Fruit fly (Drosophila melanogaster) whole organism, embryonic: ENCODE measurements around the gene Sfp79B.

Experiments
- B-H1 ChIP-seq: fragments of 200-800 bp; sonication (Bioruptor generic); IDR thresholded peaks from 3 replicates; pipeline ENCODE4 v1.3.6; 2022; ENCODE audit warnings: missing biosample characterization, missing genetic modification characterization
- Bteb2 ChIP-seq: fragments of 200-800 bp; sonication (Bioruptor generic); optimal IDR thresholded peaks from 2 replicates; lab custom pipeline; 2016; ENCODE audit warnings: missing biosample characterization, missing genetic modification characterization
- CG10565 ChIP-seq: fragments of 200-800 bp; sonication (Bioruptor generic); optimal IDR thresholded peaks from 3 replicates; lab custom pipeline; 2016; ENCODE audit warnings: missing biosample characterization, mild to moderate bottlenecking, missing genetic modification characterization
- CG11695 ChIP-seq: fragments of 200-800 bp; sonication (Bioruptor generic); IDR thresholded peaks from 3 replicates; pipeline ENCODE4 v1.3.6; 2022; ENCODE audit warnings: missing biosample characterization, missing genetic modification characterization
- CG11696 ChIP-seq: fragments of 200-800 bp; sonication (Bioruptor generic); IDR thresholded peaks from 2 replicates; pipeline ENCODE4 v1.3.6; 2022; ENCODE audit warnings: missing biosample characterization, missing genetic modification characterization
- CG13296 ChIP-seq: fragments of 200-800 bp; sonication (Bioruptor generic); optimal IDR thresholded peaks from 3 replicates; lab custom pipeline; 2018; ENCODE audit warnings: missing biosample characterization, mild to moderate bottlenecking, missing genetic modification characterization
- CG13424 ChIP-seq: fragments of 200-800 bp; sonication (Bioruptor generic); optimal IDR thresholded peaks from 2 replicates; lab custom pipeline; 2019; ENCODE audit warnings: missing biosample characterization, mild to moderate bottlenecking, missing genetic modification characterization, moderate library complexity
- CG14710 ChIP-seq: fragments of 200-800 bp; sonication (Bioruptor generic); optimal IDR thresholded peaks from 3 replicates; lab custom pipeline; 2019; ENCODE audit warnings: missing biosample characterization, mild to moderate bottlenecking, missing genetic modification characterization, moderate library complexity
- CG1603 ChIP-seq: fragments of 200-800 bp; sonication (Bioruptor generic); optimal IDR thresholded peaks from 2 replicates; lab custom pipeline; 2019; ENCODE audit warnings: missing biosample characterization, mild to moderate bottlenecking, missing genetic modification characterization, moderate library complexity
- CG1647 ChIP-seq: fragments of 200-800 bp; sonication (Bioruptor generic); optimal IDR thresholded peaks from 3 replicates; lab custom pipeline; 2016; ENCODE audit warnings: missing biosample characterization, missing genetic modification characterization
- CG17802 ChIP-seq: fragments of 200-800 bp; sonication (Bioruptor generic); optimal IDR thresholded peaks from 2 replicates; lab custom pipeline; 2018; ENCODE audit warnings: missing biosample characterization, mild to moderate bottlenecking, missing genetic modification characterization, moderate library complexity
- CG32532 ChIP-seq: fragments of 200-800 bp; sonication (Bioruptor generic); IDR thresholded peaks from 2 replicates; pipeline ENCODE4 v1.3.6; 2022; ENCODE audit warnings: missing biosample characterization, missing genetic modification characterization
- CG33557 ChIP-seq: fragments of 200-800 bp; sonication (Bioruptor generic); optimal IDR thresholded peaks from 2 replicates; lab custom pipeline; 2019; ENCODE audit warnings: missing biosample characterization, mild to moderate bottlenecking, missing genetic modification characterization, moderate library complexity
- CG4424 ChIP-seq: fragments of 200-800 bp; sonication (Bioruptor generic); optimal IDR thresholded peaks from 3 replicates; lab custom pipeline; 2016; ENCODE audit warnings: missing biosample characterization, missing genetic modification characterization
- CG5953 ChIP-seq: fragments of 200-800 bp; sonication (Bioruptor generic); IDR thresholded peaks from 2 replicates; pipeline ENCODE4 v1.3.6; 2022; ENCODE audit warnings: missing biosample characterization, missing genetic modification characterization
- CG6683 ChIP-seq: fragments of 200-800 bp; sonication (Bioruptor generic); optimal IDR thresholded peaks from 2 replicates; lab custom pipeline; 2017; ENCODE audit warnings: missing biosample characterization, mild to moderate bottlenecking, missing genetic modification characterization, missing genetic modification reagents
- CG6813 ChIP-seq: fragments of 200-800 bp; sonication (Bioruptor generic); optimal IDR thresholded peaks from 2 replicates; lab custom pipeline; 2017; ENCODE audit warnings: missing biosample characterization, missing genetic modification characterization, mild to moderate bottlenecking, moderate library complexity, missing genetic modification reagents
- CG8944 ChIP-seq: fragments of 200-800 bp; sonication (Bioruptor generic); optimal IDR thresholded peaks from 3 replicates; lab custom pipeline; 2016; ENCODE audit warnings: missing biosample characterization, missing genetic modification characterization
- CG9215 ChIP-seq: fragments of 200-800 bp; sonication (Bioruptor generic); IDR thresholded peaks from 2 replicates; pipeline ENCODE4 v1.3.6; 2022; ENCODE audit warnings: missing biosample characterization, missing genetic modification characterization
- CG9817 ChIP-seq: fragments of 200-800 bp; sonication (Bioruptor generic); optimal IDR thresholded peaks from 2 replicates; lab custom pipeline; 2018; ENCODE audit warnings: missing biosample characterization, mild to moderate bottlenecking, missing genetic modification characterization, moderate library complexity
- CG9876 ChIP-seq: fragments of 200-800 bp; sonication (Bioruptor generic); optimal IDR thresholded peaks from 2 replicates; lab custom pipeline; 2016; ENCODE audit warnings: missing biosample characterization, missing genetic modification characterization
- Dad ChIP-seq: fragments of 200-800 bp; sonication (Bioruptor generic); optimal IDR thresholded peaks from 3 replicates; lab custom pipeline; 2016; ENCODE audit warnings: missing biosample characterization, missing genetic modification characterization
- Dref ChIP-seq: fragments of 200-800 bp; sonication (Bioruptor generic); IDR thresholded peaks from 2 replicates; pipeline ENCODE4 v1.3.6; 2022; ENCODE audit warnings: missing biosample characterization, missing genetic modification characterization
- E2f1 ChIP-seq: fragments of 200-800 bp; sonication (Bioruptor generic); IDR thresholded peaks from 2 replicates; pipeline ENCODE4 v1.3.6; 2022; ENCODE audit warnings: missing biosample characterization, missing genetic modification characterization
- Fer2 ChIP-seq: fragments of 200-800 bp; sonication (Bioruptor generic); optimal IDR thresholded peaks from 2 replicates; lab custom pipeline; 2018; ENCODE audit warnings: missing biosample characterization, mild to moderate bottlenecking, missing genetic modification characterization, moderate library complexity
- Med ChIP-seq: fragments of 200-800 bp; sonication (Bioruptor generic); peaks from one replicate; lab custom pipeline; 2016; ENCODE audit warnings: missing biosample characterization, missing genetic modification characterization, mild to moderate bottlenecking, inconsistent platforms, moderate library complexity
- NC2α ChIP-seq: fragments of 200-800 bp; sonication (Bioruptor generic); optimal IDR thresholded peaks from 2 replicates; lab custom pipeline; 2016; ENCODE audit warnings: missing biosample characterization, missing genetic modification characterization
- NK7.1 ChIP-seq: fragments of 200-800 bp; sonication (Bioruptor generic); optimal IDR thresholded peaks from 3 replicates; lab custom pipeline; 2016; ENCODE audit warnings: missing biosample characterization, missing genetic modification characterization
- Optix ChIP-seq: fragments of 200-800 bp; sonication (Bioruptor generic); IDR thresholded peaks from 3 replicates; pipeline ENCODE4 v1.3.6; 2022; ENCODE audit warnings: missing biosample characterization, missing genetic modification characterization
- Sin3A ChIP-seq: fragments of >200 bp; optimal IDR thresholded peaks from 2 replicates; lab custom pipeline; 2018
- Sox100B ChIP-seq: fragments of 200-800 bp; sonication (Bioruptor generic); optimal IDR thresholded peaks from 3 replicates; lab custom pipeline; 2018; ENCODE audit warnings: missing biosample characterization, mild to moderate bottlenecking, missing genetic modification characterization
- ab ChIP-seq: fragments of 200-800 bp; sonication (Bioruptor generic); optimal IDR thresholded peaks from 2 replicates; lab custom pipeline; 2016; ENCODE audit warnings: missing biosample characterization, missing genetic modification characterization
- btn ChIP-seq: fragments of 200-800 bp; sonication (Bioruptor generic); optimal IDR thresholded peaks from 2 replicates; lab custom pipeline; 2016; ENCODE audit warnings: missing biosample characterization, missing genetic modification characterization
- cato ChIP-seq: fragments of 200-800 bp; sonication (Bioruptor generic); optimal IDR thresholded peaks from 2 replicates; lab custom pipeline; 2016; ENCODE audit warnings: missing biosample characterization, missing genetic modification characterization, borderline replicate concordance
- dpn ChIP-seq, 2 experiments: fragments of 200-800 bp; sonication (Bioruptor generic); optimal IDR thresholded peaks; 3 replicates each; lab custom pipeline; 2016; ENCODE audit warnings: missing biosample characterization in 2 of 2, missing genetic modification characterization in 2 of 2
- hb ChIP-seq: fragments of 200-800 bp; sonication (Bioruptor generic); IDR thresholded peaks from 3 replicates; pipeline ENCODE4 v1.3.6; 2022; ENCODE audit warnings: missing biosample characterization, missing genetic modification characterization; ENCODE audit not compliant: partially characterized antibody
- mirr ChIP-seq: fragments of 200-800 bp; sonication (Bioruptor generic); optimal IDR thresholded peaks from 3 replicates; lab custom pipeline; 2018; ENCODE audit warnings: missing biosample characterization, mild to moderate bottlenecking, missing genetic modification characterization
- nmo ChIP-seq: fragments of 200-800 bp; sonication (Bioruptor generic); optimal IDR thresholded peaks from 2 replicates; lab custom pipeline; 2018; ENCODE audit warnings: missing biosample characterization, mild to moderate bottlenecking, missing genetic modification characterization, moderate library complexity
- repo ChIP-seq: fragments of 200-800 bp; sonication (Bioruptor generic); optimal IDR thresholded peaks from 2 replicates; lab custom pipeline; 2016; ENCODE audit warnings: missing biosample characterization, missing genetic modification characterization
- rib ChIP-seq: fragments of 200-800 bp; sonication (Bioruptor generic); IDR thresholded peaks from 2 replicates; pipeline ENCODE4 v1.3.6; 2022; ENCODE audit warnings: missing biosample characterization, missing genetic modification characterization
- row ChIP-seq: fragments of 200-800 bp; sonication (Bioruptor generic); IDR thresholded peaks from 3 replicates; pipeline ENCODE4 v1.3.6; 2022; ENCODE audit warnings: missing biosample characterization, missing genetic modification characterization
- sens ChIP-seq: fragments of 200-800 bp; sonication (Bioruptor generic); peaks from one replicate; lab custom pipeline; 2016; ENCODE audit warnings: missing biosample characterization, missing genetic modification characterization
- sima ChIP-seq: fragments of 200-800 bp; sonication (Bioruptor generic); optimal IDR thresholded peaks from 2 replicates; lab custom pipeline; 2016; ENCODE audit warnings: missing biosample characterization, missing genetic modification characterization
- stc ChIP-seq: fragments of 200-800 bp; sonication (Bioruptor generic); IDR thresholded peaks from 2 replicates; pipeline ENCODE4 v1.3.6; 2022; ENCODE audit warnings: missing biosample characterization, missing genetic modification characterization
- tgo ChIP-seq: fragments of 200-800 bp; sonication (Bioruptor generic); IDR thresholded peaks from 3 replicates; pipeline ENCODE4 v1.3.6; 2022; ENCODE audit warnings: missing biosample characterization, missing genetic modification characterization
- tup ChIP-seq: fragments of 200-800 bp; sonication (Bioruptor generic); optimal IDR thresholded peaks from 2 replicates; lab custom pipeline; 2016; ENCODE audit warnings: missing biosample characterization, mild to moderate bottlenecking, missing genetic modification characterization, moderate library complexity
- zen ChIP-seq: fragments of 200-800 bp; sonication (Bioruptor generic); optimal IDR thresholded peaks from 3 replicates; lab custom pipeline; 2018; ENCODE audit warnings: missing biosample characterization, mild to moderate bottlenecking, missing genetic modification characterization, moderate library complexity

Gene Sfp79B

DNA sequence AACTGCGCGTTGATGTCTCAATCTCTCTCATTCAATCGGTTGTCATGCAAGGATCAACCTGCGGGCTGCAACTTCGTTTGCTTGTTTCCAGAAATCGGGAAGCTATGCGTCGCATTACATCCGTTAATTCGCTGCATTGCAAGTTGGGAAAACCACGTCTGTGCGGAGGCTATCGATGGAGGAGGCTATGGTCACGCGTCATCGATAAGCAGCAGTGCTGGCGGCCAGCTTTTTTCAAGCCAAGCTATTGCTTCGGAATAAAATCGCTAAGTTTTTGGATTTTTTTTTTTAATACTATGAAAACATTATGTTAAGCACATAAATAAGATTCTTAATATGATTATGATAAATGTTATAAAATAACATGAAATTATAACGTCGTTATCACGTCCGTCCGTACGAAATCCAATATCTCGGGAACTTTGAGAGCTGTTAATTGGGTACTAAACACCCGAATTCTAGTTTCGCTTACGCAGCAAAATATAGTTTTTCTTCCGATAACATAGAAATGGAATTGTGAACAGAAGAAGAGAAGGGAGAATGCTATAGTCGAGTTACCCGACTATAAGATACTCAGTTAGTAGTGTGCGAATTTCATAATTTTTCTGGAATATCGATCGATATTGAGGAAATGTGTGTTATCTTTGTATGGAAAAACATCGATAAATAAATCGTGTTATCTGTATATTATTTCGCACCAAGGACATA lies 8.3 kb upstream of the Sfp79B start, which contains the start of gene CG7139 (continued):
- TF ChIP-seq hb (peak; percentile 55), dpn (GFP tag; optimal IDR thresholded peaks at IDR 0.05; lab: Kevin White, UChicago) (no peak), CG9876 (GFP tag; lab: Kevin White, UChicago) (no peak)

DNA sequence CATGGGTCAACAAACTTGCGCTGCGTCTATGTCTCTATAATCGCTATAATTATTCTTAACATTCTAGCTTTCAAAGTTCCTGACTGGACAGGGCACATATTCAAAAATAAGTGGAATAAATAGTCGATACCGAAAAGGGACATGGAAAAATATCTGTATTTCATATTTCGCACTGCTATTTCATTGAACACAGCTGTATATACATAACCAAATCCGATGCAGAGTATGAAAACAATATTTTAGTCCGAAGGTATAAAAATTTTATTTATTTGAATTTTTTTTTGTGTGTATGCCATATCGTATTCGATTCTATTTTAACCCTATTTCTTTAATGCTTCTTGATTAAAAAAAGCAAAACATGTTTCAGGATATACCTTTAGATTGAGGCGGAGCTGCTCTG lies 7.3 kb upstream of the Sfp79B start:
- TF ChIP-seq sima (GFP tag; lab: Kevin White, UChicago) (no peak), Med (GFP tag; lab: Kevin White, UChicago) (peak; percentile 47), CG11695 (GFP tag; lab: Robert Waterston, UW) (no peak), Fer2 (tag; lab: Kevin White, UChicago) (no peak), CG11696 (GFP tag; lab: Robert Waterston, UW) (peak; percentile 60), Bteb2 (GFP tag; lab: Kevin White, UChicago) (no peak), row (0 out of 3 replicates have a peak, but pooled peaks have one; percentile 36), sens (GFP tag; lab: Kevin White, UChicago) (peak; percentile 62), CG1603 (tag; lab: Kevin White, UChicago) (peak; percentile 1), CG17802 (peak; percentile 24), CG32532 (GFP tag; lab: Robert Waterston, UW) (0 out of 2 replicates have a peak, but pooled peaks have one; percentile 17)

dm6 chr3L:22074347-22074971 lies 5.7 kb upstream of the Sfp79B start, which contains the start of gene CG7133:
CG7133 (minus strand) TSS chr3L:22074523.
- TF ChIP-seq Sox100B (no peak), rib (GFP tag; lab: Robert Waterston, UW) (no peak), CG9215 (no peak), NC2α (no peak), B-H1 (GFP tag; lab: Robert Waterston, UW) (no peak), nmo (peak; percentile 29), cato (no peak), CG13296 (GFP tag; lab: Kevin White, UChicago) (no peak), NK7.1 (GFP tag; lab: Kevin White, UChicago) (no peak), mirr (GFP tag; lab: Kevin White, UChicago) (peak; percentile 57), dpn (GFP tag; optimal IDR thresholded peaks at IDR 0.05; lab: Kevin White, UChicago) (no peak), CG9817 (tag; lab: Kevin White, UChicago) (no peak), Dad (GFP tag; lab: Kevin White, UChicago) (no peak), repo (GFP tag; lab: Kevin White, UChicago) (no peak), ab (GFP tag; lab: Kevin White, UChicago) (no peak), CG10565 (GFP tag; lab: Kevin White, UChicago) (no peak), E2f1 (GFP tag; lab: Robert Waterston, UW) (no peak), zen (tag; lab: Kevin White, UChicago) (peak; percentile 60), stc (GFP tag; lab: Robert Waterston, UW) (no peak), CG6813 (no peak), CG4424 (GFP tag; lab: Kevin White, UChicago) (no peak), CG14710 (peak; percentile 42), CG1647 (GFP tag; lab: Kevin White, UChicago) (no peak), btn (GFP tag; lab: Kevin White, UChicago) (no peak), CG5953 (GFP tag; lab: Robert Waterston, UW) (no peak), tup (GFP tag; lab: Kevin White, UChicago) (no peak), Optix (GFP tag; lab: Robert Waterston, UW) (no peak), CG33557 (GFP tag; lab: Kevin White, UChicago) (no peak), CG13424 (no peak), tgo (no peak), Dref (GFP tag; lab: Robert Waterston, UW) (peak; percentile 70), Sin3A (lab: Kevin White, UChicago) (no peak), CG6683 (GFP tag; lab: Kevin White, UChicago) (no peak), CG8944 (no peak)
